Fruit fly (Drosophila melanogaster) whole organism, prepupa: ENCODE measurements around the gene GluProRS.

Experiments used
- Blimp-1 ChIP-seq: fragments of 200-800 bp; sonication (Bioruptor generic); optimal IDR thresholded peaks from 3 replicates; lab custom pipeline; 2017; ENCODE audit warnings: missing biosample characterization, missing genetic modification characterization, mild to moderate bottlenecking, moderate library complexity, missing genetic modification reagents
- CG10669 ChIP-seq: fragments of 200-800 bp; sonication (Bioruptor generic); optimal IDR thresholded peaks from 3 replicates; lab custom pipeline; 2018; ENCODE audit warnings: missing biosample characterization, mild to moderate bottlenecking, missing genetic modification characterization, moderate library complexity
- CG11902 ChIP-seq: fragments of 200-800 bp; sonication (Bioruptor generic); optimal IDR thresholded peaks from 3 replicates; lab custom pipeline; 2016; ENCODE audit warnings: missing biosample characterization, missing genetic modification characterization
- CG15336 ChIP-seq: fragments of 200-800 bp; sonication (Bioruptor generic); IDR thresholded peaks from 2 replicates; pipeline ENCODE4 v1.3.6; 2022; ENCODE audit warnings: missing biosample characterization, missing genetic modification characterization
- CG1621 ChIP-seq: fragments of 200-800 bp; sonication (Bioruptor generic); optimal IDR thresholded peaks from 3 replicates; lab custom pipeline; 2018; ENCODE audit warnings: missing biosample characterization, mild to moderate bottlenecking, missing genetic modification characterization
- CG3032 ChIP-seq: fragments of 200-800 bp; optimal IDR thresholded peaks from 2 replicates; lab custom pipeline; 2019; ENCODE audit warnings: missing biosample characterization, mild to moderate bottlenecking, missing genetic modification characterization, moderate library complexity
- CG31627 ChIP-seq: fragments of 200-800 bp; sonication (Bioruptor generic); optimal IDR thresholded peaks from 3 replicates; lab custom pipeline; 2016; ENCODE audit warnings: missing biosample characterization, missing genetic modification characterization
- CG32006 ChIP-seq: fragments of 200-800 bp; sonication (Bioruptor generic); optimal IDR thresholded peaks from 3 replicates; lab custom pipeline; 2017; ENCODE audit warnings: missing biosample characterization, mild to moderate bottlenecking, missing genetic modification characterization
- CG34406 ChIP-seq: fragments of 200-800 bp; sonication (Bioruptor generic); optimal IDR thresholded peaks from 3 replicates; lab custom pipeline; 2016; ENCODE audit warnings: missing biosample characterization, missing genetic modification characterization
- CG3919 ChIP-seq: fragments of 200-800 bp; sonication (Bioruptor generic); optimal IDR thresholded peaks from 3 replicates; lab custom pipeline; 2016; ENCODE audit warnings: missing biosample characterization, missing genetic modification characterization
- CG4318 ChIP-seq: fragments of 200-800 bp; sonication (Bioruptor generic); optimal IDR thresholded peaks from 3 replicates; lab custom pipeline; 2017; ENCODE audit warnings: missing biosample characterization, mild to moderate bottlenecking, missing genetic modification characterization
- CG6163 ChIP-seq: fragments of 200-800 bp; sonication (Bioruptor generic); IDR thresholded peaks from 3 replicates; pipeline ENCODE4 v1.3.6; 2022; ENCODE audit warnings: missing biosample characterization, missing genetic modification characterization
- CG6276 ChIP-seq: fragments of 200-800 bp; sonication (Bioruptor generic); optimal IDR thresholded peaks from 2 replicates; lab custom pipeline; 2017; ENCODE audit warnings: missing biosample characterization, mild to moderate bottlenecking, missing genetic modification characterization
- CG6792 ChIP-seq: fragments of 200-800 bp; sonication (Bioruptor generic); optimal IDR thresholded peaks from 3 replicates; lab custom pipeline; 2016; ENCODE audit warnings: missing biosample characterization, missing genetic modification characterization
- CG6854 ChIP-seq: fragments of 200-800 bp; sonication (Bioruptor generic); optimal IDR thresholded peaks from 2 replicates; lab custom pipeline; 2017; ENCODE audit warnings: missing biosample characterization, mild to moderate bottlenecking, missing genetic modification characterization
- CG7368 ChIP-seq: fragments of 200-800 bp; sonication (Bioruptor generic); optimal IDR thresholded peaks from 3 replicates; lab custom pipeline; 2016; ENCODE audit warnings: missing biosample characterization, missing genetic modification characterization
- CG8632 ChIP-seq: fragments of 200-800 bp; sonication (Bioruptor generic); optimal IDR thresholded peaks from 3 replicates; lab custom pipeline; 2016; ENCODE audit warnings: missing biosample characterization, missing genetic modification characterization
- Eip93F ChIP-seq: fragments of 200-800 bp; sonication (Bioruptor generic); optimal IDR thresholded peaks from 2 replicates; lab custom pipeline; 2016; ENCODE audit warnings: missing biosample characterization, mild to moderate bottlenecking, missing genetic modification characterization
- Ets96B ChIP-seq: fragments of 200-800 bp; optimal IDR thresholded peaks from 2 replicates; lab custom pipeline; 2019; ENCODE audit warnings: missing biosample characterization, mild to moderate bottlenecking, missing genetic modification characterization, moderate library complexity
- Gug ChIP-seq: fragments of 200-800 bp; sonication (Bioruptor generic); IDR thresholded peaks from 2 replicates; pipeline ENCODE4 v1.3.6; 2022; ENCODE audit warnings: missing biosample characterization, missing genetic modification characterization
- Hr38 ChIP-seq: sonication (Bioruptor generic); optimal IDR thresholded peaks from 2 replicates; lab custom pipeline; 2016; ENCODE audit warnings: missing biosample characterization, missing genetic modification characterization
- Hr39 ChIP-seq: fragments of 200-800 bp; sonication (Bioruptor generic); optimal IDR thresholded peaks from 2 replicates; lab custom pipeline; 2016; ENCODE audit warnings: missing biosample characterization, missing genetic modification characterization
- Hr4 ChIP-seq: fragments of 200-800 bp; sonication (Bioruptor generic); optimal IDR thresholded peaks from 3 replicates; lab custom pipeline; 2016; ENCODE audit warnings: missing biosample characterization, missing genetic modification characterization
- Lpt ChIP-seq: fragments of 200-800 bp; sonication (Bioruptor generic); optimal IDR thresholded peaks from 3 replicates; lab custom pipeline; 2016; ENCODE audit warnings: missing biosample characterization, missing genetic modification characterization
- Met ChIP-seq: fragments of 200-800 bp; sonication (Bioruptor generic); optimal IDR thresholded peaks from 3 replicates; lab custom pipeline; 2016; ENCODE audit warnings: missing biosample characterization, missing genetic modification characterization
- Smox ChIP-seq: fragments of 200-800 bp; sonication (Bioruptor generic); optimal IDR thresholded peaks from 3 replicates; lab custom pipeline; 2016; ENCODE audit warnings: missing biosample characterization, missing genetic modification characterization
- Sox14 ChIP-seq: fragments of 200-800 bp; sonication (Bioruptor generic); optimal IDR thresholded peaks from 3 replicates; lab custom pipeline; 2016; ENCODE audit warnings: missing biosample characterization, missing genetic modification characterization
- Sox15 ChIP-seq: fragments of 200-800 bp; sonication (Bioruptor generic); optimal IDR thresholded peaks from 3 replicates; lab custom pipeline; 2016; ENCODE audit warnings: missing biosample characterization, missing genetic modification characterization
- achi ChIP-seq: fragments of 200-800 bp; sonication (Bioruptor generic); optimal IDR thresholded peaks from 3 replicates; lab custom pipeline; 2016; ENCODE audit warnings: missing biosample characterization, missing genetic modification characterization
- acj6 ChIP-seq: fragments of 200-800 bp; sonication (Bioruptor generic); optimal IDR thresholded peaks from 3 replicates; lab custom pipeline; 2016; ENCODE audit warnings: missing biosample characterization, missing genetic modification characterization
- dsx ChIP-seq: fragments of 200-800 bp; optimal IDR thresholded peaks from 3 replicates; lab custom pipeline; 2019; ENCODE audit warnings: missing biosample characterization, mild to moderate bottlenecking, missing genetic modification characterization, moderate library complexity; ENCODE audit not compliant: poor library complexity, severe bottlenecking
- esn ChIP-seq: fragments of 200-800 bp; sonication (Bioruptor generic); optimal IDR thresholded peaks from 2 replicates; lab custom pipeline; 2016; ENCODE audit warnings: missing biosample characterization, mild to moderate bottlenecking, missing genetic modification characterization, moderate library complexity
- fd59A ChIP-seq: fragments of 200-800 bp; sonication (Bioruptor generic); optimal IDR thresholded peaks from 2 replicates; lab custom pipeline; 2017; ENCODE audit warnings: missing biosample characterization, mild to moderate bottlenecking, missing genetic modification characterization, missing genetic modification reagents
- fkh ChIP-seq: fragments of 200-800 bp; sonication (Bioruptor generic); optimal IDR thresholded peaks from 3 replicates; lab custom pipeline; 2017; ENCODE audit warnings: missing biosample characterization, mild to moderate bottlenecking, missing genetic modification characterization, moderate library complexity
- net ChIP-seq: fragments of 200-800 bp; sonication (Bioruptor generic); optimal IDR thresholded peaks from 3 replicates; lab custom pipeline; 2016; ENCODE audit warnings: missing biosample characterization, missing genetic modification characterization
- pdm3 ChIP-seq: fragments of 200-800 bp; sonication (Bioruptor generic); optimal IDR thresholded peaks from 3 replicates; lab custom pipeline; 2016; ENCODE audit warnings: missing biosample characterization, missing genetic modification characterization
- salr ChIP-seq, 2 experiments: fragments of 200-800 bp; sonication (Bioruptor generic); optimal IDR thresholded peaks; 3 replicates each; lab custom pipeline; 2016 to 2018; ENCODE audit warnings: missing biosample characterization in 2 of 2, missing genetic modification characterization in 2 of 2, mild to moderate bottlenecking in 1 of 2
- spab ChIP-seq: fragments of 200-800 bp; sonication (Bioruptor generic); optimal IDR thresholded peaks from 2 replicates; lab custom pipeline; 2017; ENCODE audit warnings: missing biosample characterization, mild to moderate bottlenecking, missing genetic modification characterization, missing genetic modification reagents
- ss ChIP-seq, 2 experiments: fragments of 200-800 bp; sonication (Bioruptor generic); optimal IDR thresholded peaks; 2 replicates in 1 of 2; 3 replicates in 1 of 2; lab custom pipeline; 2017 to 2018; ENCODE audit warnings: mild to moderate bottlenecking in 2 of 2, missing biosample characterization in 2 of 2, missing genetic modification characterization in 2 of 2, moderate library complexity in 1 of 2
- svp ChIP-seq: fragments of 200-800 bp; sonication (Bioruptor generic); peaks from one replicate; lab custom pipeline; 2016; ENCODE audit warnings: missing biosample characterization, missing genetic modification characterization
- topi ChIP-seq: fragments of 200-800 bp; sonication (Bioruptor generic); optimal IDR thresholded peaks from 3 replicates; lab custom pipeline; 2016; ENCODE audit warnings: missing biosample characterization, missing genetic modification characterization

GluProRS gene

DNA sequence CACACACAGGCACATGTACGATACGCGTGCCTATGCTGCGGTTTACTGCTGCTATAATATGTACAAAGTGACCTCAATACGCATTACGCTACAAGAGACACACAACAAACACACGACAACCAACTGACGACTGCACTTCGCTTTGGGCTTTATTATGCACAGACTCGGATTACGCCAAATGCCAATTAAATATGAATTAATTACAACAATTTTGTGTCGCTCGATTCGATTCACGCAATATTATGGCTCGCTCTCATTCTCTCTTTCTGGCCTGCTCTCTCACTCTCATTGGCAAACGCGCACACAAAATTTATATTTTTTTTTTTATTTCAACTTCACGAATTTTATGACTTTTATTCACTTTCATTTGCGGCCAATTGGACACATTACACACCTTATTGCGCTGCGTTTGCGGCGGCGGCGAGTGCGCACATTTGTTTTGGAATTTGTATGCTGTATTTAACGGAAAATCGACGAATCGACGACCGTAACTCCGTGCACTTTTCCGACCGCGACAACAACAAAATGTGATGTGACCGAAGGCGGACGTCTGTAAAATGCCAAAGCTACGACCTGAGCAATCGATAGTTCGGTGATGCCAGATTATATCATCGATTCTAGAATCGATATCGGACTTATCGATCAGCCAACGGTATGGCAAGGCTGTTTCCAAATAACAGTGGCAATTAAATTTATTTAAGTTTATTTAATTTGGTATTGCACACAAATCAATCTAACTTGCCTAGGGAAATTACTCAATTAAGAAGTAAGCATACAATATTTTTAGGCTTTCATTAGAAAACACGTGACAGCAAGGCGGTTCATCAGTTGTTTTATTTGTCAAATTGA lies 35.5 kb downstream of the GluProRS start, which contains the start of the genes sba and CG31141 (continued):
- TF ChIP-seq CG6276 (GFP tag; lab: Kevin White, UChicago) (no peak), spab (GFP tag; lab: Kevin White, UChicago) (no peak), svp (GFP tag; lab: Kevin White, UChicago) (no peak), Met (no peak), Blimp-1 (GFP tag; lab: Kevin White, UChicago) (no peak), Smox (GFP tag; lab: Kevin White, UChicago) (no peak), pdm3 (GFP tag; lab: Kevin White, UChicago) (no peak), ss (GFP tag; optimal IDR thresholded peaks at IDR 0.05; lab: Kevin White, UChicago) (no peak), fd59A (no peak), CG32006 (GFP tag; lab: Kevin White, UChicago) (no peak), Gug (GFP tag; lab: Robert Waterston, UW) (no peak), Ets96B (tag; lab: Kevin White, UChicago) (no peak), acj6 (GFP tag; lab: Kevin White, UChicago) (no peak), net (GFP tag; lab: Kevin White, UChicago) (no peak), Hr38 (no peak), Eip93F (GFP tag; lab: Kevin White, UChicago) (no peak), Sox15 (no peak), CG6854 (peak; percentile 79), esn (GFP tag; lab: Kevin White, UChicago) (peak; percentile 25), CG15336 (GFP tag; lab: Robert Waterston, UW) (peak; percentile 42), CG3032 (tag; lab: Kevin White, UChicago) (peak; percentile 13), CG7368 (no peak), CG3919 (GFP tag; lab: Kevin White, UChicago) (no peak), CG6163 (GFP tag; lab: Robert Waterston, UW) (no peak), CG11902 (no peak), CG31627 (no peak), CG6792 (GFP tag; lab: Kevin White, UChicago) (no peak), Sox14 (peak; percentile 39), CG10669 (no peak), Hr4 (GFP tag; lab: Kevin White, UChicago) (no peak), CG34406 (GFP tag; lab: Kevin White, UChicago) (no peak), salr (GFP tag; optimal IDR thresholded peaks at IDR 0.05; lab: Kevin White, UChicago) (no peak), CG1621 (no peak), CG4318 (GFP tag; lab: Kevin White, UChicago) (no peak), CG8632 (GFP tag; lab: Kevin White, UChicago) (no peak), dsx (peak; percentile 26), Lpt (peak; percentile 30), Hr39 (GFP tag; lab: Kevin White, UChicago) (no peak), topi (GFP tag; lab: Kevin White, UChicago) (peak; percentile 5), fkh (GFP tag; lab: Kevin White, UChicago) (no peak), achi (GFP tag; lab: Kevin White, UChicago) (no peak)
- TF ChIP-seq, all 60 proteins: peak for 11
